Fruit fly (Drosophila melanogaster) whole organism, pupa: ENCODE data around the gene SdicB.

Source experiments
- CG12605 ChIP-seq: fragments of 200-800 bp; sonication (Bioruptor generic); IDR thresholded peaks from 2 replicates; pipeline ENCODE4 v1.3.6; 2022; ENCODE audit warnings: missing biosample characterization, missing genetic modification characterization
- CG13204 ChIP-seq: fragments of 200-800 bp; sonication (Bioruptor generic); optimal IDR thresholded peaks from 2 replicates; lab custom pipeline; 2018; ENCODE audit warnings: missing biosample characterization, mild to moderate bottlenecking, missing genetic modification characterization, moderate library complexity
- CG14655 ChIP-seq: fragments of 200-800 bp; sonication (Bioruptor generic); optimal IDR thresholded peaks from 3 replicates; lab custom pipeline; 2017; ENCODE audit warnings: mild to moderate bottlenecking, missing biosample characterization, missing genetic modification reagents, missing genetic modification characterization
- CG15710 ChIP-seq: fragments of 200-800 bp; sonication (Bioruptor generic); optimal IDR thresholded peaks from 2 replicates; lab custom pipeline; 2018; ENCODE audit warnings: missing biosample characterization, mild to moderate bottlenecking, missing genetic modification characterization, moderate library complexity
- CG17806 ChIP-seq: fragments of 200-800 bp; sonication (Bioruptor generic); optimal IDR thresholded peaks from 2 replicates; lab custom pipeline; 2018; ENCODE audit warnings: missing biosample characterization, mild to moderate bottlenecking, missing genetic modification characterization, moderate library complexity
- CG32121 ChIP-seq: fragments of 200-800 bp; sonication (Bioruptor generic); IDR thresholded peaks from 2 replicates; pipeline ENCODE4 v1.3.6; 2022; ENCODE audit warnings: missing biosample characterization, missing genetic modification characterization
- CG34367 ChIP-seq: fragments of 200-800 bp; sonication (Bioruptor generic); optimal IDR thresholded peaks from 2 replicates; lab custom pipeline; 2018; ENCODE audit warnings: missing biosample characterization, mild to moderate bottlenecking, missing genetic modification characterization
- CG8159 ChIP-seq: fragments of 200-800 bp; sonication (Bioruptor generic); optimal IDR thresholded peaks from 3 replicates; lab custom pipeline; 2018; ENCODE audit warnings: missing biosample characterization, mild to moderate bottlenecking, missing genetic modification characterization, moderate library complexity
- CG9948 ChIP-seq: fragments of 200-800 bp; sonication (Bioruptor generic); optimal IDR thresholded peaks from 2 replicates; lab custom pipeline; 2018; ENCODE audit warnings: missing biosample characterization, mild to moderate bottlenecking, missing genetic modification characterization, moderate library complexity
- EcR ChIP-seq: fragments of 200-800 bp; sonication (Bioruptor generic); optimal IDR thresholded peaks from 3 replicates; lab custom pipeline; 2019; ENCODE audit warnings: missing biosample characterization, missing genetic modification characterization, mild to moderate bottlenecking, moderate library complexity, missing genetic modification reagents
- Pif1B ChIP-seq: fragments of 200-800 bp; sonication (Bioruptor generic); optimal IDR thresholded peaks from 3 replicates; lab custom pipeline; 2016; ENCODE audit warnings: missing biosample characterization, missing genetic modification characterization
- fd96Ca ChIP-seq: fragments of 200-800 bp; sonication (Bioruptor generic); IDR thresholded peaks from 3 replicates; pipeline ENCODE4 v1.3.6; 2022; ENCODE audit warnings: missing biosample characterization, missing genetic modification characterization
- gl ChIP-seq: fragments of 200-800 bp; sonication (Bioruptor generic); optimal IDR thresholded peaks from 2 replicates; lab custom pipeline; 2018; ENCODE audit warnings: missing biosample characterization, mild to moderate bottlenecking, missing genetic modification characterization
- rn ChIP-seq: fragments of 200-800 bp; sonication (Bioruptor generic); IDR thresholded peaks from 2 replicates; pipeline ENCODE4 v1.3.6; 2022; ENCODE audit warnings: missing biosample characterization, missing genetic modification characterization

DNA sequence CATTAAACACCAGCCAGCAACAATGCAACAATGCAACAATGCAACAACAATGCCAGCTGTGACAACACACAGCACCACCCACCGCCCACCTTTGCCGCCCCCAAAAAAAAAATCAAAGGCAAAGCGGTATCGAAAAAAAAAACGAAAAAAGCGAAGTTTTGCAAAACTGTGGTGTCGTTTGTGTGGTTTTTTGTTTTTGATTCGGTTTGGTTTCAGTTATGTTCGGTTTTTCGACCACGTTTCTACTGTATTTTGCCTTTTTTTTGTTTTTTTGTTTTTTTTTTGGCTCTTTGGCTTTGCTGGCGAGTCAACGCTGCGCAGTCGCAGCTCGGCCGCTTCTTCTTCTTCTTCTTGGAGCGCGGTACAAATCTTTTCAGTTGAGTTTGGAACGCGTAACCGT, 34.9 kb upstream of the SdicB start, which contains the start of gene Peritrophin-A:
- no peak for TF ChIP-seq gl (tag; lab: Kevin White, UChicago)
- no peak for TF ChIP-seq CG9948 (tag; lab: Kevin White, UChicago)
- no peak for TF ChIP-seq CG34367 (tag; lab: Kevin White, UChicago)
- TF ChIP-seq CG14655 (GFP tag; lab: Kevin White, UChicago) = no peak
- no peak for TF ChIP-seq EcR (GFP tag; lab: Kevin White, UChicago)
- no peak for TF ChIP-seq CG15710
- TF ChIP-seq CG12605 = peak; percentile 80
- TF ChIP-seq CG32121 (GFP tag; lab: Robert Waterston, UW) = peak; percentile 79
- no peak for TF ChIP-seq CG17806 (tag; lab: Kevin White, UChicago)
- no peak for TF ChIP-seq Pif1B (GFP tag; lab: Kevin White, UChicago)
- TF ChIP-seq CG13204 = no peak
- peak; percentile 67; the same call in 2 of the 3 replicates for TF ChIP-seq fd96Ca
- no peak for TF ChIP-seq CG8159 (tag; lab: Kevin White, UChicago)
- TF ChIP-seq rn (GFP tag; lab: Robert Waterston, UW) = peak; percentile 39; the same call in 1 of the 2 replicates
